Fruit fly (Drosophila melanogaster) whole organism, embryonic: ENCODE results near the gene CG1764.

Source experiments
- Abd-B ChIP-seq: fragments of 200-800 bp; sonication (Bioruptor generic); optimal IDR thresholded peaks from 2 replicates; lab custom pipeline; 2018; ENCODE audit warnings: missing biosample characterization, mild to moderate bottlenecking, missing genetic modification characterization, moderate library complexity
- CG10565 ChIP-seq: fragments of 200-800 bp; sonication (Bioruptor generic); optimal IDR thresholded peaks from 3 replicates; lab custom pipeline; 2016; ENCODE audit warnings: missing biosample characterization, mild to moderate bottlenecking, missing genetic modification characterization
- CG10654 ChIP-seq: fragments of 200-800 bp; sonication (Bioruptor generic); optimal IDR thresholded peaks from 2 replicates; lab custom pipeline; 2016; ENCODE audit warnings: missing biosample characterization, missing genetic modification characterization
- CG11504 ChIP-seq: fragments of 200-800 bp; sonication (Bioruptor generic); optimal IDR thresholded peaks from 3 replicates; lab custom pipeline; 2019; ENCODE audit warnings: missing biosample characterization, mild to moderate bottlenecking, missing genetic modification characterization, moderate library complexity
- CG11560 ChIP-seq: fragments of 200-800 bp; sonication (Bioruptor generic); IDR thresholded peaks from 3 replicates; pipeline ENCODE4 v1.3.6; 2022; ENCODE audit warnings: missing biosample characterization, missing genetic modification characterization
- CG13624 ChIP-seq: fragments of 200-800 bp; sonication (Bioruptor generic); optimal IDR thresholded peaks from 2 replicates; lab custom pipeline; 2016; ENCODE audit warnings: missing biosample characterization, missing genetic modification characterization
- CG15269 ChIP-seq: fragments of 200-800 bp; sonication (Bioruptor generic); optimal IDR thresholded peaks from 2 replicates; lab custom pipeline; 2018; ENCODE audit warnings: missing biosample characterization, mild to moderate bottlenecking, missing genetic modification characterization, moderate library complexity
- CG32772 ChIP-seq: fragments of 200-800 bp; sonication (Bioruptor generic); IDR thresholded peaks from 2 replicates; pipeline ENCODE4 v1.3.6; 2022; ENCODE audit warnings: missing biosample characterization, missing genetic modification characterization
- CG33213 ChIP-seq: fragments of 200-800 bp; sonication (Bioruptor generic); optimal IDR thresholded peaks from 3 replicates; lab custom pipeline; 2016; ENCODE audit warnings: missing biosample characterization, missing genetic modification characterization
- CG34376 ChIP-seq: fragments of 200-800 bp; sonication (Bioruptor generic); optimal IDR thresholded peaks from 2 replicates; lab custom pipeline; 2018; ENCODE audit warnings: missing biosample characterization, mild to moderate bottlenecking, missing genetic modification characterization
- CG4730 ChIP-seq: fragments of 200-800 bp; sonication (Bioruptor generic); IDR thresholded peaks from 2 replicates; pipeline ENCODE4 v1.3.6; 2022; ENCODE audit warnings: missing biosample characterization, missing genetic modification characterization
- CG6175 ChIP-seq: fragments of 200-800 bp; sonication (Bioruptor generic); IDR thresholded peaks from 3 replicates; pipeline ENCODE4 v1.3.6; 2022; ENCODE audit warnings: missing biosample characterization, missing genetic modification characterization
- CG6765 ChIP-seq: fragments of 200-800 bp; sonication (Bioruptor generic); optimal IDR thresholded peaks from 3 replicates; lab custom pipeline; 2017; ENCODE audit warnings: missing biosample characterization, mild to moderate bottlenecking, missing genetic modification characterization
- CG7556 ChIP-seq: fragments of 200-800 bp; sonication (Bioruptor generic); optimal IDR thresholded peaks from 2 replicates; lab custom pipeline; 2017; ENCODE audit warnings: missing biosample characterization, mild to moderate bottlenecking, missing genetic modification characterization
- CG8281 ChIP-seq: fragments of 200-800 bp; sonication (Bioruptor generic); optimal IDR thresholded peaks from 2 replicates; lab custom pipeline; 2018; ENCODE audit warnings: missing biosample characterization, mild to moderate bottlenecking, missing genetic modification characterization, moderate library complexity
- CoRest ChIP-seq: fragments of 200-800 bp; sonication (Bioruptor generic); optimal IDR thresholded peaks from 3 replicates; lab custom pipeline; 2018; ENCODE audit warnings: missing biosample characterization, mild to moderate bottlenecking, missing genetic modification characterization, moderate library complexity
- Dad ChIP-seq: fragments of 200-800 bp; sonication (Bioruptor generic); optimal IDR thresholded peaks from 3 replicates; lab custom pipeline; 2016; ENCODE audit warnings: missing biosample characterization, missing genetic modification characterization
- Dbx ChIP-seq: fragments of 200-800 bp; sonication (Bioruptor generic); IDR thresholded peaks from 3 replicates; pipeline ENCODE4 v1.3.6; 2022; ENCODE audit warnings: missing biosample characterization, missing genetic modification characterization
- Dfd ChIP-seq, 2 experiments: fragments of >200 bp; optimal IDR thresholded peaks; 2 replicates each; lab custom pipeline; 2017; ENCODE audit warnings: missing biosample characterization in 2 of 2, missing genetic modification characterization in 2 of 2
- Dip2 ChIP-seq: fragments of 200-800 bp; sonication (Bioruptor generic); IDR thresholded peaks from 2 replicates; pipeline ENCODE4 v1.3.6; 2022; ENCODE audit warnings: missing biosample characterization, missing genetic modification characterization
- ERR ChIP-seq: fragments of 200-800 bp; sonication (Bioruptor generic); optimal IDR thresholded peaks from 2 replicates; lab custom pipeline; 2016; ENCODE audit warnings: missing biosample characterization, missing genetic modification characterization
- Hand ChIP-seq: fragments of 200-800 bp; sonication (Bioruptor generic); optimal IDR thresholded peaks from 2 replicates; lab custom pipeline; 2017; ENCODE audit warnings: mild to moderate bottlenecking, missing biosample characterization, missing genetic modification reagents, missing genetic modification characterization
- Hr51 ChIP-seq, 2 experiments: fragments of 200-800 bp; sonication (Bioruptor generic); optimal IDR thresholded peaks; 2 replicates in 1 of 2; 3 replicates in 1 of 2; lab custom pipeline; 2016 to 2018; ENCODE audit warnings: missing biosample characterization in 2 of 2, missing genetic modification characterization in 2 of 2, mild to moderate bottlenecking in 1 of 2, moderate library complexity in 1 of 2
- MBD-R2 ChIP-seq: fragments of 200-800 bp; sonication (Bioruptor generic); IDR thresholded peaks from 2 replicates; pipeline ENCODE4 v1.3.6; 2022; ENCODE audit warnings: missing biosample characterization, missing genetic modification characterization
- NFAT ChIP-seq: fragments of 200-800 bp; sonication (Bioruptor generic); IDR thresholded peaks from 2 replicates; pipeline ENCODE4 v1.3.6; 2022; ENCODE audit warnings: missing biosample characterization, missing genetic modification characterization
- Side ChIP-seq: fragments of 200-800 bp; sonication (Bioruptor generic); optimal IDR thresholded peaks from 2 replicates; lab custom pipeline; 2016; ENCODE audit warnings: missing biosample characterization, missing genetic modification characterization
- Sry-δ ChIP-seq: fragments of 200-800 bp; sonication (Bioruptor generic); optimal IDR thresholded peaks from 2 replicates; lab custom pipeline; 2016; ENCODE audit warnings: missing biosample characterization, missing genetic modification characterization
- Tbp ChIP-seq: fragments of >200 bp; optimal IDR thresholded peaks from 2 replicates; lab custom pipeline; 2018; ENCODE audit warnings: missing biosample characterization, missing genetic modification characterization
- Trl ChIP-seq, 3 experiments: fragments of >200 bp in 2 of 3; fragments of 200-800 bp in 1 of 3; sonication (Bioruptor generic) in 1 of 3; optimal IDR thresholded peaks; 2 replicates in 1 of 3; 3 replicates in 2 of 3; lab custom pipeline; 2016 to 2017; ENCODE audit warnings: missing biosample characterization in 1 of 3, missing genetic modification characterization in 1 of 3
- bab2 ChIP-seq: fragments of 200-800 bp; sonication (Bioruptor generic); optimal IDR thresholded peaks from 2 replicates; lab custom pipeline; 2016; ENCODE audit warnings: missing biosample characterization, missing genetic modification characterization
- crc ChIP-seq: fragments of 200-800 bp; sonication (Bioruptor generic); optimal IDR thresholded peaks from 2 replicates; lab custom pipeline; 2016; ENCODE audit warnings: missing biosample characterization, missing genetic modification characterization
- cwo ChIP-seq: fragments of 200-800 bp; sonication (Bioruptor generic); optimal IDR thresholded peaks from 3 replicates; lab custom pipeline; 2017; ENCODE audit warnings: missing biosample characterization, missing genetic modification characterization, mild to moderate bottlenecking, moderate library complexity, missing genetic modification reagents
- da ChIP-seq: fragments of 200-800 bp; sonication (Bioruptor generic); optimal IDR thresholded peaks from 2 replicates; lab custom pipeline; 2016; ENCODE audit warnings: missing biosample characterization, missing genetic modification characterization
- dimm ChIP-seq: fragments of 200-800 bp; sonication (Bioruptor generic); IDR thresholded peaks from 2 replicates; pipeline ENCODE4 v1.3.6; 2022; ENCODE audit warnings: missing biosample characterization, missing genetic modification characterization
- exex ChIP-seq: fragments of 200-800 bp; sonication (Bioruptor generic); optimal IDR thresholded peaks from 4 replicates; lab custom pipeline; 2018; ENCODE audit warnings: missing biosample characterization, mild to moderate bottlenecking, missing genetic modification characterization, moderate library complexity
- gem ChIP-seq: fragments of 200-800 bp; sonication (Bioruptor generic); optimal IDR thresholded peaks from 2 replicates; lab custom pipeline; 2019; ENCODE audit warnings: missing biosample characterization, mild to moderate bottlenecking, missing genetic modification characterization, moderate library complexity
- grau ChIP-seq: fragments of 200-800 bp; optimal IDR thresholded peaks from 3 replicates; lab custom pipeline; 2019; ENCODE audit warnings: missing biosample characterization, mild to moderate bottlenecking, missing genetic modification characterization, moderate library complexity
- hth ChIP-seq: fragments of >200 bp; optimal IDR thresholded peaks from 2 replicates; lab custom pipeline; 2017; ENCODE audit warnings: inconsistent platforms
- jumu ChIP-seq: fragments of 200-800 bp; sonication (Bioruptor generic); optimal IDR thresholded peaks from 3 replicates; lab custom pipeline; 2016; ENCODE audit warnings: missing biosample characterization, missing genetic modification characterization
- lab ChIP-seq: fragments of 200-800 bp; sonication (Bioruptor generic); optimal IDR thresholded peaks from 3 replicates; lab custom pipeline; 2017; ENCODE audit warnings: missing biosample characterization, missing genetic modification characterization, mild to moderate bottlenecking, moderate library complexity, missing genetic modification reagents
- maf-S ChIP-seq: fragments of 200-800 bp; sonication (Bioruptor generic); optimal IDR thresholded peaks from 2 replicates; lab custom pipeline; 2016; ENCODE audit warnings: missing biosample characterization, missing genetic modification characterization
- oc ChIP-seq: fragments of 200-800 bp; sonication (Bioruptor generic); optimal IDR thresholded peaks from 2 replicates; lab custom pipeline; 2018; ENCODE audit warnings: missing biosample characterization, mild to moderate bottlenecking, missing genetic modification characterization, moderate library complexity
- org-1 ChIP-seq: fragments of 200-800 bp; sonication (Bioruptor generic); optimal IDR thresholded peaks from 2 replicates; lab custom pipeline; 2017; ENCODE audit warnings: missing biosample characterization, missing genetic modification characterization
- pho ChIP-seq: fragments of 200-800 bp; sonication (Bioruptor generic); optimal IDR thresholded peaks from 2 replicates; lab custom pipeline; 2016; ENCODE audit warnings: missing biosample characterization, missing genetic modification characterization
- row ChIP-seq: fragments of 200-800 bp; sonication (Bioruptor generic); IDR thresholded peaks from 3 replicates; pipeline ENCODE4 v1.3.6; 2022; ENCODE audit warnings: missing biosample characterization, missing genetic modification characterization
- sens ChIP-seq: fragments of 200-800 bp; sonication (Bioruptor generic); peaks from one replicate; lab custom pipeline; 2016; ENCODE audit warnings: missing biosample characterization, missing genetic modification characterization
- slbo ChIP-seq: fragments of 200-800 bp; sonication (Bioruptor generic); IDR thresholded peaks from 2 replicates; pipeline ENCODE4 v1.3.6; 2022; ENCODE audit warnings: missing biosample characterization, missing genetic modification characterization
- sr ChIP-seq: fragments of 200-800 bp; sonication (Bioruptor generic); IDR thresholded peaks from 3 replicates; pipeline ENCODE4 v1.3.6; 2022; ENCODE audit warnings: missing biosample characterization, missing genetic modification characterization
- ssp ChIP-seq: fragments of 200-800 bp; sonication (Bioruptor generic); IDR thresholded peaks from 2 replicates; pipeline ENCODE4 v1.3.6; 2022; ENCODE audit warnings: missing biosample characterization, missing genetic modification characterization
- stwl ChIP-seq: fragments of 200-800 bp; sonication (Bioruptor generic); optimal IDR thresholded peaks from 3 replicates; lab custom pipeline; 2018; ENCODE audit warnings: missing biosample characterization, mild to moderate bottlenecking, missing genetic modification characterization, moderate library complexity
- zen ChIP-seq: fragments of 200-800 bp; sonication (Bioruptor generic); optimal IDR thresholded peaks from 3 replicates; lab custom pipeline; 2018; ENCODE audit warnings: missing biosample characterization, mild to moderate bottlenecking, missing genetic modification characterization, moderate library complexity

CG1764 gene

dm6 chrX:13332702-13333243 is 30.6 kb upstream of the CG1764 start (continued):
- TF ChIP-seq CG4730 (GFP tag; lab: Robert Waterston, UW) (no peak), CG11560 (tag; lab: Robert Waterston, UW) (no peak), Dfd (GFP tag; optimal IDR thresholded peaks at IDR 0.05; lab: Kevin White, UChicago) (no peak), Tbp (GFP tag; lab: Kevin White, UChicago) (no peak), oc (no peak), cwo (GFP tag; lab: Kevin White, UChicago) (peak; percentile 41), Dad (GFP tag; lab: Kevin White, UChicago) (no peak), exex (peak; percentile 82), Abd-B (GFP tag; lab: Kevin White, UChicago) (no peak), sens (GFP tag; lab: Kevin White, UChicago) (peak; percentile 63), CG8281 (no peak), CG6175 (GFP tag; lab: Robert Waterston, UW) (no peak), maf-S (GFP tag; lab: Kevin White, UChicago) (peak; percentile 42), Trl (optimal IDR thresholded peaks at IDR 0.05; lab: Kevin White, UChicago) (no peak), Trl (GFP tag; optimal IDR thresholded peaks at IDR 0.05; lab: Kevin White, UChicago) (peak; percentile 5), CG6765 (GFP tag; lab: Kevin White, UChicago) (no peak), Dbx (GFP tag; lab: Robert Waterston, UW) (0 out of 3 replicates have a peak, but pooled peaks have one; percentile 27), Hand (GFP tag; lab: Kevin White, UChicago) (no peak), ERR (peak; percentile 46), gem (tag; lab: Kevin White, UChicago) (peak; percentile 31), hth (lab: Kevin White, UChicago) (no peak), crc (GFP tag; lab: Kevin White, UChicago) (peak; percentile 12), ssp (GFP tag; lab: Robert Waterston, UW) (no peak), CoRest (peak; percentile 28), grau (tag; lab: Kevin White, UChicago) (peak; percentile 46), NFAT (no peak), CG11504 (tag; lab: Kevin White, UChicago) (peak; percentile 25), Dip2 (no peak), row (GFP tag; lab: Robert Waterston, UW) (peak; percentile 35; the same call in 2 of the 3 replicates), da (GFP tag; lab: Kevin White, UChicago) (no peak), CG15269 (tag; lab: Kevin White, UChicago) (peak; percentile 3), CG7556 (GFP tag; lab: Kevin White, UChicago) (peak; percentile 20), CG13624 (peak; percentile 58), slbo (GFP tag; lab: Robert Waterston, UW) (peak; percentile 36; the same call in 1 of the 2 replicates), CG33213 (GFP tag; lab: Kevin White, UChicago) (no peak), org-1 (GFP tag; lab: Kevin White, UChicago) (peak; percentile 4), CG32772 (no peak), CG10565 (GFP tag; lab: Kevin White, UChicago) (no peak), Hr51 (GFP tag; optimal IDR thresholded peaks at IDR 0.05; lab: Kevin White, UChicago) (no peak), pho (peak; percentile 44), lab (GFP tag; lab: Kevin White, UChicago) (peak; percentile 8), Sry-δ (peak; percentile 4), Side (GFP tag; lab: Kevin White, UChicago) (peak; percentile 37), bab2 (GFP tag; lab: Kevin White, UChicago) (peak; percentile 45), sr (no peak), CG10654 (no peak), jumu (GFP tag; lab: Kevin White, UChicago) (peak; percentile 31), zen (no peak), CG34376 (GFP tag; lab: Kevin White, UChicago) (peak; percentile 12), dimm (GFP tag; lab: Robert Waterston, UW) (no peak), MBD-R2 (GFP tag; lab: Robert Waterston, UW) (no peak), stwl (tag; lab: Kevin White, UChicago) (no peak)
